Fruit fly (Drosophila melanogaster): Measurements from ENCODE around the gene bcn92.

The bcn92 gene

DNA sequence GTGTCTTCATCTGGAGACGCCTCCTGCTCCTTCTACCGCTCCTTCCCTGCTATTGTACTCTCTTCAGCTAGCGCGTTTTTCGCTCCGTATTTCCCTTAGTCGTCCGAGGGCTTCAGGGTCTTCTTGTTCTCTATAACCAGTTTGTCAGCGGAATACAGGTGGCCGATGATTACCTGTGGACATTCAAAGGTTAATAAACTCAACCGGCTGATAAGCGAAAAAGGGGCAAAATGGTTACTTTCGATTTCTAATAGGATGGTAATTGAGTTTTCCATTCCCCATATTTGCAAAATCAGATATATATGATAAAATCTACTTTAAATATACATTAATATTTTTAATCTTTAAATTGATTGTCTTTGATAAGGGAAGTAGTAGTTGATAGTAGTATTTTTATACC, 776 bp downstream of the bcn92 start:
- TF ChIP-seq danr (GFP tag; IDR thresholded peaks at IDR 0.05) (no peak), CG10267 (tag; optimal IDR thresholded peaks at IDR 0.05) (no peak), CG12942 (GFP tag; optimal IDR thresholded peaks at IDR 0.05) (no peak), Dip3 (GFP tag; optimal IDR thresholded peaks at IDR 0.05) (no peak), Sin3A (optimal IDR thresholded peaks at IDR 0.05) (no peak)

DNA sequence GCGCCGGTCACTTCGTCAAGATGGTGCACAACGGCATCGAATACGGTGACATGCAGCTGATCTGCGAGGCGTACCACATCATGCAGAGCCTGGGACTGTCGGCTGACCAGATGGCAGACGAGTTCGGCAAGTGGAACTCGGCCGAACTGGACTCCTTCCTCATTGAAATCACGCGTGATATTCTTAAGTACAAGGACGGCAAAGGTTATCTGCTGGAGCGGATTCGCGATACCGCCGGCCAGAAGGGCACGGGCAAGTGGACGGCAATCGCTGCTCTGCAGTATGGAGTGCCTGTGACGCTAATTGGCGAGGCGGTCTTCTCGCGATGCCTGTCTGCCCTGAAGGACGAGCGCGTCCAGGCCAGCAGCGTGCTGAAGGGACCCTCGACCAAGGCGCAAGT, 2.0 kb downstream of the bcn92 start:
- TF ChIP-seq Xrp1 (GFP tag; IDR thresholded peaks at IDR 0.05) (no peak), CG12236 (GFP tag; optimal IDR thresholded peaks at IDR 0.05) (no peak), Med (GFP tag) (peak; percentile 13), sd (tag; optimal IDR thresholded peaks at IDR 0.05) (no peak), Opbp (GFP tag; IDR thresholded peaks at IDR 0.05; ENCODE audit: partially characterized antibody) (no peak)

dm6 chrX:2146574-2146973, 2.9 kb downstream of the bcn92 start:
- TF ChIP-seq p53 (GFP tag; optimal IDR thresholded peaks at IDR 0.05) (no peak), tna (GFP tag; IDR thresholded peaks at IDR 0.05; ENCODE audit: partially characterized antibody) (no peak), CG8089 (GFP tag; optimal IDR thresholded peaks at IDR 0.05) (no peak), CG15696 (tag; optimal IDR thresholded peaks at IDR 0.05) (peak; percentile 26), Xrp1 (GFP tag; IDR thresholded peaks at IDR 0.05) (peak; percentile 24; the same call in 1 of the 2 replicates), sug (tag; optimal IDR thresholded peaks at IDR 0.05) (peak; percentile 44), ash1 (GFP tag; optimal IDR thresholded peaks at IDR 0.05) (no peak), CG12391 (tag; optimal IDR thresholded peaks at IDR 0.05) (no peak), Chrac-16 (GFP tag; optimal IDR thresholded peaks at IDR 0.05) (no peak), luna (GFP tag; optimal IDR thresholded peaks at IDR 0.05) (no peak), CG8944 (GFP tag; optimal IDR thresholded peaks at IDR 0.05) (no peak), gem (tag; optimal IDR thresholded peaks at IDR 0.05) (peak; percentile 20), H15 (GFP tag; IDR thresholded peaks at IDR 0.05) (no peak), scrt (GFP tag; optimal IDR thresholded peaks at IDR 0.05) (no peak), Ptx1 (GFP tag; IDR thresholded peaks at IDR 0.05) (peak; percentile 30; the same call in 1 of the 2 replicates), CG7556 (GFP tag; optimal IDR thresholded peaks at IDR 0.05) (no peak), CG7745 (tag; optimal IDR thresholded peaks at IDR 0.05) (no peak), nau (GFP tag; optimal IDR thresholded peaks at IDR 0.05) (no peak), CG1603 (tag; optimal IDR thresholded peaks at IDR 0.05) (peak; percentile 45), org-1 (GFP tag; optimal IDR thresholded peaks at IDR 0.05) (peak; percentile 1), CG32767 (GFP tag; IDR thresholded peaks at IDR 0.05) (no peak), hbn (GFP tag; IDR thresholded peaks at IDR 0.05; ENCODE audit: partially characterized antibody) (no peak), Antp (GFP tag; optimal IDR thresholded peaks at IDR 0.05) (peak; percentile 16), dysf (GFP tag; IDR thresholded peaks at IDR 0.05) (no peak), hkb (optimal IDR thresholded peaks at IDR 0.05) (no peak), hkb (GFP tag; IDR thresholded peaks at IDR 0.05) (peak; percentile 38; the same call in 1 of the 2 replicates), Jarid2 (GFP tag; optimal IDR thresholded peaks at IDR 0.05) (no peak), inv (GFP tag; IDR thresholded peaks at IDR 0.05; ENCODE audit: partially characterized antibody) (no peak), esg (GFP tag; conservative IDR thresholded peaks at IDR 0.05) (0 out of 2 replicates have a peak, but pooled peaks have one; percentile 23), CG31365 (tag; optimal IDR thresholded peaks at IDR 0.05) (peak; percentile 17), D (optimal IDR thresholded peaks at IDR 0.05) (no peak), D (GFP tag; optimal IDR thresholded peaks at IDR 0.05) (no peak), Sox100B (GFP tag; optimal IDR thresholded peaks at IDR 0.05) (no peak), GATAe (GFP tag; conservative IDR thresholded peaks at IDR 0.05) (no peak), CG18011 (GFP tag; optimal IDR thresholded peaks at IDR 0.05) (no peak), CG9932 (GFP tag; IDR thresholded peaks at IDR 0.05) (no peak), CG30020 (tag; optimal IDR thresholded peaks at IDR 0.05) (no peak), Oli (tag; optimal IDR thresholded peaks at IDR 0.05) (peak; percentile 26), CG4617 (GFP tag; optimal IDR thresholded peaks at IDR 0.05; ENCODE audit: borderline replicate concordance) (no peak), z (GFP tag; IDR thresholded peaks at IDR 0.05) (no peak)

All from whole organism, embryonic.